Fruit fly (Drosophila melanogaster): ENCODE measurements around the gene tkv.

The tkv gene

DNA sequence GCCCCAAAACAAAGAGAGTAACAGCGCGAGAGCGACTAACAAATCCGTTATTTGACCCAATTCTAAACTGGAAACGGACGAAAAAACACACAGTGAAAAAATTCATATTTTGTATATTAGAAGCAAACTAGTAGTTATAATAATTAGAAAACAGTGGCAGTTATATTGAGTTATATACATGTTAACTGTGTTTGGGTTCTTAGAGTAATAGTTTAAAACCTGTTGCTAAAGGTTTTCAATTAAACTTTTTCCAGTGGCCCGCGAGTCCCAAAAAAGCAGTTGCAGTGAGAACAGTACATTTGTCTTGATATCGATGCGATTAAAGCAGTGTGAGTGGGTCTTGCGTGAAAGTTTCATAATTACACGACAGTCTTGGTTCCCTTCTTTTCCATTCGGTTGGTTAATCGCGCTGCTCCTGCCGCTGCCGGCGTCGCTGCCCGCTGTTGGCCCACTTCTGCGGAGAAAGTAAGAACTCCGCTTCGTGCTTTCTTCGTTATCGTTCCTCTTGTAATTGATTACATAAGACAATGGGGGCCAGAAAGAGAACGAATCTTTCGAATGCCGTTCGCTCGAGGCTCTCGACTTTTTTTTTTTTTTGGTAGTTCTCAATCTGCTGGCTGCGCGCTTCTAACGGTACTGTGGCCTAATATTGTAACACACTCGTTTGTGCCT is 26.2 kb upstream of the tkv start:
- TF ChIP-seq CrebA (GFP tag; optimal IDR thresholded peaks at IDR 0.05; ENCODE audit: borderline replicate concordance) (peak; percentile 4), br (GFP tag; optimal IDR thresholded peaks at IDR 0.05) (peak; percentile 53), dl (GFP tag; optimal IDR thresholded peaks at IDR 0.05; ENCODE audit: insufficient read depth in 1 of 2, partially characterized antibody in 2 of 2) (no peak), sage (GFP tag; optimal IDR thresholded peaks at IDR 0.05) (peak; percentile 9), Jra (GFP tag; optimal IDR thresholded peaks at IDR 0.05) (no peak), fru (GFP tag; optimal IDR thresholded peaks at IDR 0.05) (peak; percentile 82), GATAd (GFP tag; optimal IDR thresholded peaks at IDR 0.05) (no peak), Vsx2 (GFP tag; optimal IDR thresholded peaks at IDR 0.05; ENCODE audit: partially characterized antibody) (no peak), OdsH (GFP tag; optimal IDR thresholded peaks at IDR 0.05) (peak; percentile 59), woc (GFP tag; optimal IDR thresholded peaks at IDR 0.05) (peak; percentile 44), dmrt93B (GFP tag; optimal IDR thresholded peaks at IDR 0.05) (peak; percentile 45), CG32264 (GFP tag; optimal IDR thresholded peaks at IDR 0.05) (peak; percentile 13), h (GFP tag; optimal IDR thresholded peaks at IDR 0.05) (peak; percentile 79), tai (GFP tag; optimal IDR thresholded peaks at IDR 0.05) (peak; percentile 54), brk (GFP tag; optimal IDR thresholded peaks at IDR 0.05) (peak; percentile 12), foxo (GFP tag; optimal IDR thresholded peaks at IDR 0.05) (peak in 1 of 2 experiments; percentile 77), Dif (GFP tag; optimal IDR thresholded peaks at IDR 0.05; ENCODE audit: partially characterized antibody) (no peak), Hnf4 (GFP tag; optimal IDR thresholded peaks at IDR 0.05) (peak; percentile 59), dsf (GFP tag; optimal IDR thresholded peaks at IDR 0.05; ENCODE audit: borderline replicate concordance) (no peak), Rel (GFP tag; optimal IDR thresholded peaks at IDR 0.05) (no peak), Rel (tag; optimal IDR thresholded peaks at IDR 0.05) (no peak), HLH106 (tag; optimal IDR thresholded peaks at IDR 0.05) (peak; percentile 69), ey (GFP tag; optimal IDR thresholded peaks at IDR 0.05) (peak; percentile 69), CG9705 (GFP tag; optimal IDR thresholded peaks at IDR 0.05) (peak; percentile 3), Sp1 (GFP tag; optimal IDR thresholded peaks at IDR 0.05) (peak; percentile 69), rgr (GFP tag; optimal IDR thresholded peaks at IDR 0.05) (peak; percentile 62), psq (GFP tag; optimal IDR thresholded peaks at IDR 0.05) (peak; percentile 41)

DNA sequence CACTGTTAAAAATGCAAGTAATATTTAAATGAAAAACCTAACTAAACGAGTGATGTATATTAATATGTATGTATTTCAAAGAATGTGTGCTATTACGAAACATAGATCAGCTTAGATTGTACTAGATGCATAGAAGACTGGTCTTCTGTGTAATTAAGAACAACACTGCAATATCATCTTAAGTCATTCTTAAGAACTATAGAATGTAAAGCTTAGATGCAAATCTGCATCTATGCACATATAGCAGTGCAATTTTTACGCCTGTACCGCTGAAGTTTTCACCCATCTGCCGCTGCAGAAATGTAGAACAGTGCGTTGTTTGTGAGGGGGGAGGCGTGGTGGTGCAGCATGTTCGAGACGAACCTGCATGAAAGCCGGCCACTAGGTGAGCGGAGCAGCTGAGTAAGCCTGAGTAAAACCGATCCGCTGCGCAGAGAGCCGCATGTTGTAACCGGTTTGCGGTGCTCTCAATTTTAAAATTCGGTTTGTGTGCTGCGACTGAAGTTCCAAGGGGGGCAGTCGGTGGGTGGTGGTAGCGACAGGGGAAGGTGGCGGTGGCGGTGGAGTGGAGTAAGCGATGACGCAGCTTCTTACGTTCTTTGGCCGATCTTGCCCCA is 25.6 kb upstream of the tkv start:
- TF ChIP-seq Rel (GFP tag; optimal IDR thresholded peaks at IDR 0.05) (no peak), Rel (tag; optimal IDR thresholded peaks at IDR 0.05) (peak; percentile 37), fru (GFP tag; optimal IDR thresholded peaks at IDR 0.05) (peak; percentile 32), dl (GFP tag; optimal IDR thresholded peaks at IDR 0.05; ENCODE audit: insufficient read depth in 1 of 2, partially characterized antibody in 2 of 2) (peak; percentile 54 to 71), woc (GFP tag; optimal IDR thresholded peaks at IDR 0.05) (no peak), Jra (GFP tag; optimal IDR thresholded peaks at IDR 0.05) (peak; percentile 78), ey (GFP tag; optimal IDR thresholded peaks at IDR 0.05) (peak; percentile 20), sv (GFP tag; optimal IDR thresholded peaks at IDR 0.05) (no peak), tai (GFP tag; optimal IDR thresholded peaks at IDR 0.05) (no peak), Dif (GFP tag; optimal IDR thresholded peaks at IDR 0.05; ENCODE audit: partially characterized antibody) (peak; percentile 83), CG32264 (GFP tag; optimal IDR thresholded peaks at IDR 0.05) (no peak), foxo (GFP tag; optimal IDR thresholded peaks at IDR 0.05) (no peak), HLH106 (tag; optimal IDR thresholded peaks at IDR 0.05) (no peak)

DNA sequence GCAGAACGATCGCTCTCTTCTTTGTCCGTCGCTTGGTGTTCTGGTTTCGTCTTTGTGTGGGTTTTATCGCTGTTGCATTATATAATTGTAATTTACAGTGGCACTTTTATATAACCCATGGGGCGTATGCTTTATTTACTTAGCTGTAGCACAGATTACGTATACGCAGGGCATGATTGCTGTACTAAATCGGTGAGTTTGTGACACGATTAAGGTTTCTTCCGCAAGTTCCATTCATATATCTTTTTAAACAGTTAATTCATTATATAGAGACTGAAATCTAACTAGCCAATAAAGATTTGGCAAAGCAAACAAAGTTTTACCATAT is 24.0 kb upstream of the tkv start:
- TF ChIP-seq fru (GFP tag; optimal IDR thresholded peaks at IDR 0.05) (peak; percentile 23), rgr (GFP tag; optimal IDR thresholded peaks at IDR 0.05) (no peak), foxo (GFP tag; optimal IDR thresholded peaks at IDR 0.05) (no peak), Myc (optimal IDR thresholded peaks at IDR 0.05) (no peak), Rel (GFP tag; optimal IDR thresholded peaks at IDR 0.05) (no peak), Rel (tag; optimal IDR thresholded peaks at IDR 0.05) (no peak), jim (GFP tag; optimal IDR thresholded peaks at IDR 0.05) (no peak), Dfd (GFP tag; optimal IDR thresholded peaks at IDR 0.05) (no peak), sage (GFP tag; optimal IDR thresholded peaks at IDR 0.05) (peak; percentile 46), Vsx2 (GFP tag; optimal IDR thresholded peaks at IDR 0.05; ENCODE audit: partially characterized antibody) (no peak), sv (GFP tag; optimal IDR thresholded peaks at IDR 0.05) (no peak), Dif (GFP tag; optimal IDR thresholded peaks at IDR 0.05; ENCODE audit: partially characterized antibody) (no peak), Abd-B (GFP tag; optimal IDR thresholded peaks at IDR 0.05) (no peak), Mio (GFP tag; optimal IDR thresholded peaks at IDR 0.05) (no peak), br (GFP tag; optimal IDR thresholded peaks at IDR 0.05) (peak; percentile 32), GATAd (GFP tag; optimal IDR thresholded peaks at IDR 0.05) (no peak), HLH106 (tag; optimal IDR thresholded peaks at IDR 0.05) (no peak), Sp1 (GFP tag; optimal IDR thresholded peaks at IDR 0.05) (no peak), dmrt93B (GFP tag; optimal IDR thresholded peaks at IDR 0.05) (no peak)
